Worm (Caenorhabditis elegans): ENCODE measurements around the gene hhat-1.

DNA sequence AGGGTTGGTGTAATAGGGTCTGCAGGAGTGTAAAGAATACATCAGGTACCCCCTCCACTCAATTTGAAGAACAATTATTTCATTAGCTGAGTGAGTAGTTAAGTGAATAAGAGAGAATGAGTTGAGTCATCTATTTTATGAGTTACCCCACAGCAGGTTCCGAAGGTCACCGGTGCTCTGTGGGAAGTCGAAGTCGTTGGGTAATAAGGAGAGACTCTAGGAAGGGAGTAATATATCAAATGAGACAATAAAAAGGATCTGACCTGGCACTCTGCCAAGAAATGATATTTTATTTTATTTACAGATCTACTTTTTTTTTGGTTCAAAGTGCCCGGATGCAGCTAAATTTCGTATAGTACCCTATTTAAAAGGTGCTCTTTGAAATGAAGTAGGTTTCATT, 19.8 kb downstream of the hhat-1 start, which contains the start of gene C09F9.1:
- no peak for TF ChIP-seq mec-3 (tag; optimal IDR thresholded peaks at IDR 0.05; ENCODE audit: borderline replicate concordance)
- no peak for TF ChIP-seq nfya-1 (tag; optimal IDR thresholded peaks at IDR 0.05)
- no peak for TF ChIP-seq sox-4 (tag; optimal IDR thresholded peaks at IDR 0.05)
- TF ChIP-seq odd-2 (tag; optimal IDR thresholded peaks at IDR 0.05): no peak
- no peak for TF ChIP-seq pqm-1 (tag; optimal IDR thresholded peaks at IDR 0.05)
- TF ChIP-seq ama-1 (optimal IDR thresholded peaks at IDR 0.05): no peak
- no peak for TF ChIP-seq ceh-9 (tag; optimal IDR thresholded peaks at IDR 0.05)
- no peak for TF ChIP-seq ceh-34 (tag; optimal IDR thresholded peaks at IDR 0.05)

All from whole organism, late embryonic.